Worm (Caenorhabditis elegans) whole organism, L4 larva: Measurements from ENCODE around the gene AH9.4.

ENCODE experiments used
- lin-13 ChIP-seq: fragments of 150-350 bp; optimal IDR thresholded peaks from 2 replicates; lab custom pipeline; 2014; ENCODE audit warnings: missing biosample characterization, missing genetic modification reagents, missing genetic modification characterization
- pqm-1 ChIP-seq: sonication (generic microtip); optimal IDR thresholded peaks from 2 replicates; lab custom pipeline; 2017; ENCODE audit warnings: missing biosample characterization, missing genetic modification characterization

DNA sequence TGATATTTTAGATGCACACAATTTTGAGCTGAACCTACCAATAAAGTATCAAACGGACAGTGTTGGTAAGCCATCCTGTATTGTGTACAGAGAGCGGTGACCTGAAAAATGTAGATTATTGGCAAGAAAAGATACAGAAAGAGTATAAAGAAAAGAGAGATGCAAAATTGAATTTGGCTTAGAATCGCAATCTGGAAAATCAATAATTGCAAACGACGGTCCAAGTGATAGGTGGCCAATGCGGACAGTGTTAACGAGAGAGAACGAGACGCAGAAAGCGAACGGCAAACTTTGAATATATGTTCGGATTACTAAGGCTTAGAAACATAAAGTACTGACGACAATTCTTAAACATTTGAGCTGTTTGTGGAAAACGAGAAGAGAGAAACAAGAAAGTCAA is 16.1 kb downstream of the AH9.4 start, which contains the start of gene crn-4:
- TF ChIP-seq lin-13, result no peak
- TF ChIP-seq pqm-1 (tag; lab: Kevin White, UChicago), result no peak
